Fruit fly (Drosophila melanogaster) whole organism, adult: Measurements from ENCODE around the gene dUTPase.

ENCODE experiments used
- CG11617 ChIP-seq: fragments of 200-800 bp; sonication (Bioruptor generic); optimal IDR thresholded peaks from 2 replicates; lab custom pipeline; 2017; ENCODE audit warnings: mild to moderate bottlenecking, missing biosample characterization, missing genetic modification reagents, missing genetic modification characterization
- CG12768 ChIP-seq: fragments of 200-800 bp; sonication (Bioruptor generic); optimal IDR thresholded peaks from 2 replicates; lab custom pipeline; 2017; ENCODE audit warnings: missing biosample characterization, missing genetic modification characterization, mild to moderate bottlenecking, moderate library complexity, missing genetic modification reagents
- CG14711 ChIP-seq: fragments of 200-800 bp; sonication (Bioruptor generic); optimal IDR thresholded peaks from 2 replicates; lab custom pipeline; 2018; ENCODE audit warnings: missing biosample characterization, mild to moderate bottlenecking, missing genetic modification characterization, moderate library complexity
- CG1620 ChIP-seq: fragments of 200-800 bp; sonication (Bioruptor generic); optimal IDR thresholded peaks from 2 replicates; lab custom pipeline; 2016; ENCODE audit warnings: missing biosample characterization, missing genetic modification characterization
- CG33017 ChIP-seq: fragments of 200-800 bp; sonication (Bioruptor generic); optimal IDR thresholded peaks from 2 replicates; lab custom pipeline; 2018; ENCODE audit warnings: missing biosample characterization, mild to moderate bottlenecking, missing genetic modification characterization, moderate library complexity
- CG5204 ChIP-seq: fragments of 200-800 bp; sonication (Bioruptor generic); optimal IDR thresholded peaks from 2 replicates; lab custom pipeline; 2016; ENCODE audit warnings: missing biosample characterization, missing genetic modification characterization
- CG7045 ChIP-seq: fragments of 200-800 bp; sonication (Bioruptor generic); optimal IDR thresholded peaks from 2 replicates; lab custom pipeline; 2017; ENCODE audit warnings: missing biosample characterization, mild to moderate bottlenecking, missing genetic modification characterization
- CG7101 ChIP-seq: fragments of 200-800 bp; sonication (Bioruptor generic); optimal IDR thresholded peaks from 2 replicates; lab custom pipeline; 2018; ENCODE audit warnings: missing biosample characterization, mild to moderate bottlenecking, missing genetic modification characterization, moderate library complexity
- Clk ChIP-seq: fragments of 200-800 bp; sonication (Bioruptor generic); optimal IDR thresholded peaks from 2 replicates; lab custom pipeline; 2017; ENCODE audit warnings: missing biosample characterization, missing genetic modification characterization
- Crg-1 ChIP-seq: fragments of 200-800 bp; sonication (Bioruptor generic); optimal IDR thresholded peaks from 2 replicates; lab custom pipeline; 2016; ENCODE audit warnings: missing biosample characterization, missing genetic modification characterization
- Hr96 ChIP-seq: fragments of 200-800 bp; sonication (Bioruptor generic); optimal IDR thresholded peaks from 2 replicates; lab custom pipeline; 2016; ENCODE audit warnings: missing biosample characterization, missing genetic modification characterization
- Mnt ChIP-seq: fragments of 200-800 bp; sonication (Bioruptor generic); optimal IDR thresholded peaks from 2 replicates; lab custom pipeline; 2016; ENCODE audit warnings: missing biosample characterization, mild to moderate bottlenecking, missing genetic modification characterization
- bab1 ChIP-seq: fragments of 200-800 bp; sonication (Bioruptor generic); optimal IDR thresholded peaks from 3 replicates; lab custom pipeline; 2019; ENCODE audit warnings: missing biosample characterization, mild to moderate bottlenecking, missing genetic modification characterization, moderate library complexity
- cic ChIP-seq: fragments of 200-800 bp; sonication (Bioruptor generic); optimal IDR thresholded peaks from 2 replicates; lab custom pipeline; 2017; ENCODE audit warnings: missing biosample characterization, mild to moderate bottlenecking, missing genetic modification characterization, moderate library complexity
- cnc ChIP-seq, 2 experiments: fragments of >200 bp; optimal IDR thresholded peaks; 2 replicates each; lab custom pipeline; 2017
- kay ChIP-seq: fragments of 200-800 bp; sonication (Bioruptor generic); peaks from one replicate; lab custom pipeline; 2016; ENCODE audit warnings: missing biosample characterization, missing genetic modification characterization, borderline replicate concordance
- ovo ChIP-seq: fragments of 200-800 bp; sonication (Bioruptor generic); optimal IDR thresholded peaks from 2 replicates; lab custom pipeline; 2016; ENCODE audit warnings: missing biosample characterization, missing genetic modification characterization
- pad ChIP-seq: fragments of 200-800 bp; sonication (Bioruptor generic); optimal IDR thresholded peaks from 3 replicates; lab custom pipeline; 2017; ENCODE audit warnings: missing biosample characterization, missing genetic modification characterization, mild to moderate bottlenecking, moderate library complexity, missing genetic modification reagents
- tj ChIP-seq: fragments of 200-800 bp; sonication (Bioruptor generic); optimal IDR thresholded peaks from 3 replicates; lab custom pipeline; 2017; ENCODE audit warnings: missing biosample characterization, mild to moderate bottlenecking, missing genetic modification characterization, moderate library complexity
- toe ChIP-seq: fragments of 200-800 bp; sonication (Bioruptor generic); optimal IDR thresholded peaks from 2 replicates; lab custom pipeline; 2016; ENCODE audit warnings: missing biosample characterization, missing genetic modification characterization

dUTPase gene

DNA sequence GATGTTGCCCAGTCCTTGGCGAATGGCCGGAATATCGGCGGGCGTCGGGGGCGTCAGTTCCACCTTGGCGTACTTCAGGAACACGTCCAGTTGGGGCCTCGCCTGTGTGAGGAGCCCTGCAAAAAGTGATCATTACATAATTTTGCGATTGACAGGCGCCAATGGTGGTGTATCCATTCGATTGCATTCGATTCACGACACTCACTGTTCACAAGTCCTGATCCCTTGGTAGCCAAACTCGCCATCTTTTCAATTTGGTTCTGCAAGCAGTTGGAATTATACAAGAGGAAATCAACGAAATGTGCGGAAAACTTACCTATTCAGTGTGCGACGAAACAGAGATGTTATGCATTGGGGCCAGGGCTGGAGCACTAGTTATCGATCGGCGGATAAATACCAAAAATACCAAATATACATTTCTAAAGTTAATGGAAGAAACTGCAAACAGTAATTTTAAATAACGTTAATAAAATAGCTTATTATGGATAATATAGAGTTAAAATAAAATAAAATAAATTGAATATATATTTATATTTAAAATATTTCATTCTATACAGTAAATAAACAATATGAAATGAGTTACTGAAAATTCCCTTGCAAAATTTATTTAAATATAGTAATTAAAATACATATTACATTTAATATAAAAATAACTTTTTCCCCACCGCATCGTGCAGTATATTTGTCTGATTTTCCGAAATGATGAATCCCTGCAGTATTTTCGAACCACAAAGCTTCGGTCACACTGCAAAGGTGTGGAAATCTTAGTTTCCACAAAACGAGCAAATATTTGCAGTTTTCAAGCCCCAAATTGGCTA, 34.9 kb upstream of the dUTPase start, which contains the start of the genes ATPsynG and SCAR:
Gene ATPsynG (minus strand): TSS at position 354 of the 818 bp plus-strand sequence.
Gene SCAR (plus strand): TSS at position 727 of the 818 bp plus-strand sequence.
- TF ChIP-seq CG7101 (tag; lab: Kevin White, UChicago) (no peak), CG33017 (tag; lab: Kevin White, UChicago) (no peak), CG7045 (GFP tag; lab: Kevin White, UChicago) (no peak)

DNA sequence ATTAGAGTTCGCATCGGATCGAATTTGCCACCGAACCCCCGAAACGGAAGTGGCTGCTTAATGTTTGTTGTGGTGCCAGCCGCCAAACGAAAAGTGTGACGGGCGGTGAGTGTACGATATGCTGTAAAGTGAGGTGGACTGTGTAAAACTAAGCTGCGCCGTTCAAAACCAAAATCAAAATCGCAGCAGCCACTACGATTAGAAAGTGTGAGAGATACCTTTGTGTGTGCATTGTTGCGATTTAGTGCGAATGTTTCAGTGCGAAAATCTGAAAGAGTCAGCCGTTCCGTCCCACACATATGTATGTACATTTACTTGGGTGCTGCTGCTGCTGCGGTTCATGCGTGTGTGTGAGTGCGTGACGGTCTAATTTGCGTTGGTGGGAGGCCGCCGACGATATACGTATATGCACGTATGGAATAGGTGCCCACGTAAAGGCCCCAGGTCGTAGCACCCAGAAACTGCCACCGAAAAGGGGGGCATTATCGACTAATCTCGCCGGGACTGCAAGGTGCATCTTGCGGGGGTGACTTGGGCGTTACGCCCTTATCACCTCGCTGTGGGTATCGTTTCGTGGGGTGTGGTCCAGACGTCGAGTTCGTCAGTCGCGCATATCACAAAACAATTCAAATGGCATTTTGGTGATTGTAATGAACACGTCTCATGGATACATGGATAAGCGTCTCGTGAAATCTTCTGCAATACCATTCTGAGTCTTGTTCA, 34.1 kb upstream of the dUTPase start:
- peak; percentile 21 for TF ChIP-seq cic (GFP tag; lab: Kevin White, UChicago)
- peak; percentile 33 for TF ChIP-seq tj (GFP tag; lab: Kevin White, UChicago)
- no peak for TF ChIP-seq CG33017 (tag; lab: Kevin White, UChicago)
- TF ChIP-seq Mnt (GFP tag; lab: Kevin White, UChicago): no peak
- peak; percentile 36 for TF ChIP-seq bab1 (GFP tag; lab: Kevin White, UChicago)

DNA sequence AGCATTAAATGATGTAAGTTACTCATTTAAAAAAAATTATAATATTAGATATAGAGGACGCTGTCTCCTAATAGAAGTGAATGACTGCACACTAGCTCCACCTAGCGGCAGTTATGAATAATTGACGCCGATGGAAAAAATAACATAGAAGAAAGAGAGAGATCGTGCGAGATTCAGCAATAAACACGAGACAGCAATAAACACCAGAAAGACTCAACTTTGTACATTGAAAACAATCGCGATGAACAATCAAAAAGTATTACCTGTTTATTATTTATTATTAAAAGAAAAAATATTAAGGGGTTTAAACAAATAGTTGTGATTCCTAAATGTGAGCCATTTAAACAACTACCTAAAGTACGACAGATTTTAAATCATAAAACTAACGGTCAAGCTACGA, 25.0 kb upstream of the dUTPase start:
- TF ChIP-seq CG14711 (tag; lab: Kevin White, UChicago): no peak
- peak; percentile 35 for TF ChIP-seq bab1 (GFP tag; lab: Kevin White, UChicago)
- no peak for TF ChIP-seq CG11617 (GFP tag; lab: Kevin White, UChicago)
- TF ChIP-seq kay (GFP tag; lab: Kevin White, UChicago): no peak

DNA sequence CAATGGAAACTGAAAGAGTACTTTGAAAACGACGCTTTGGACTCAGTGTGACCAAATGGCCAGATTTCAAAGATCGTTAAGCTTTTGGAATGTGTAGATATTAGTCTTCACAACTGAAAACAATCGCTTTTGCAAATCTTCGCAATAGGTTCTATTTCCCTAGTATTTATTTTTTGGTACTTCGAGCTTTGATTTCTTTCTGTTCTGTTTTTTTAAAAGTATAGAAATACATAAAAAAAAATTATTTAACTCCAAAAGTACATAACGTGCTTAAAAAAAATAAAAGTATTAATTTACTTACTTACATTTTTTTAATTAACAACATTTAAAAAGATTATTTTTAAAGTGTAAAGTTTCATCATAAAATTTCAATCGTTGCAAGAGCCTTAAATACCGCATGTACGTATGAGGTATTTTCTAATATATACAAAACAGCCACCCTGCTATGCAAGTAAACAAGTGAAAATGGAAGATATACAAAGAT, 23.7 kb upstream of the dUTPase start, which contains the start of the genes piwi and CG12253:
Gene piwi (minus strand): TSS at position 51 of the 484 bp plus-strand sequence.
Gene CG12253 (plus strand): TSS at position 437 of the 484 bp plus-strand sequence.
- TF ChIP-seq kay (GFP tag; lab: Kevin White, UChicago): no peak
- TF ChIP-seq Mnt (GFP tag; lab: Kevin White, UChicago): no peak
- no peak for TF ChIP-seq pad (GFP tag; lab: Kevin White, UChicago)
- peak; percentile 39 for TF ChIP-seq CG14711 (tag; lab: Kevin White, UChicago)
- TF ChIP-seq CG7101 (tag; lab: Kevin White, UChicago): peak; percentile 79
- no peak for TF ChIP-seq cic (GFP tag; lab: Kevin White, UChicago)
- TF ChIP-seq ovo (GFP tag; lab: Kevin White, UChicago): no peak
- TF ChIP-seq toe (GFP tag; lab: Kevin White, UChicago): peak; percentile 1
- TF ChIP-seq CG33017 (tag; lab: Kevin White, UChicago): peak; percentile 74
- TF ChIP-seq CG1620 (GFP tag; lab: Kevin White, UChicago): peak; percentile 17
- peak; percentile 71 for TF ChIP-seq bab1 (GFP tag; lab: Kevin White, UChicago)
- TF ChIP-seq CG5204 (GFP tag; lab: Kevin White, UChicago): no peak
- no peak for TF ChIP-seq tj (GFP tag; lab: Kevin White, UChicago)
- TF ChIP-seq Crg-1 (GFP tag; lab: Kevin White, UChicago): no peak
- TF ChIP-seq CG12768 (GFP tag; lab: Kevin White, UChicago): no peak
- peak; percentile 50 for TF ChIP-seq CG11617 (GFP tag; lab: Kevin White, UChicago)
- no peak for TF ChIP-seq cnc (optimal IDR thresholded peaks at IDR 0.05; lab: Kevin White, UChicago)

DNA sequence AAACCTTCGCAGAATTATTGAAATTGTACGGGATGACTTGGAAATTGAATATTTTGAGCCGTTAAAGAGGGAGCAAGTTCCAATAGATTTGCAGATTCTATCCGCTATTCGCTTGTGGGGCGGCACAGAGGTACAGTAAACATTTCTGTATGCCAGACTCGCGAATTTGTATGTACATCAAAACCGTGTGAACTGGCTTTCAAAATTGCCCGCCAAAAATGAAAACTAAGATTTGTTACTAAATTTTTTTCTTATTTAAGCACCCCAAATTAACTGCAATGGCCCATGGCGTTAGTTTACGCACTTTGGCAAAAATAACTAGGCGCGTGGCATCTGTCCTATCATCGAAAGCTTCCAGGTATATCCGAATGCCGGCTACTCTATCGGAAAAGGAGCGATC, 23.1 kb upstream of the dUTPase start:
- no peak for TF ChIP-seq kay (GFP tag; lab: Kevin White, UChicago)
- no peak for TF ChIP-seq toe (GFP tag; lab: Kevin White, UChicago)
- no peak for TF ChIP-seq CG11617 (GFP tag; lab: Kevin White, UChicago)
- TF ChIP-seq Clk (GFP tag; lab: Kevin White, UChicago): no peak
- no peak for TF ChIP-seq CG1620 (GFP tag; lab: Kevin White, UChicago)
- no peak for TF ChIP-seq Crg-1 (GFP tag; lab: Kevin White, UChicago)
- TF ChIP-seq CG7045 (GFP tag; lab: Kevin White, UChicago): no peak
- no peak for TF ChIP-seq CG14711 (tag; lab: Kevin White, UChicago)
- TF ChIP-seq CG12768 (GFP tag; lab: Kevin White, UChicago): no peak
- no peak for TF ChIP-seq cic (GFP tag; lab: Kevin White, UChicago)
- no peak for TF ChIP-seq bab1 (GFP tag; lab: Kevin White, UChicago)
- TF ChIP-seq Mnt (GFP tag; lab: Kevin White, UChicago): no peak
- no peak for TF ChIP-seq pad (GFP tag; lab: Kevin White, UChicago)

DNA sequence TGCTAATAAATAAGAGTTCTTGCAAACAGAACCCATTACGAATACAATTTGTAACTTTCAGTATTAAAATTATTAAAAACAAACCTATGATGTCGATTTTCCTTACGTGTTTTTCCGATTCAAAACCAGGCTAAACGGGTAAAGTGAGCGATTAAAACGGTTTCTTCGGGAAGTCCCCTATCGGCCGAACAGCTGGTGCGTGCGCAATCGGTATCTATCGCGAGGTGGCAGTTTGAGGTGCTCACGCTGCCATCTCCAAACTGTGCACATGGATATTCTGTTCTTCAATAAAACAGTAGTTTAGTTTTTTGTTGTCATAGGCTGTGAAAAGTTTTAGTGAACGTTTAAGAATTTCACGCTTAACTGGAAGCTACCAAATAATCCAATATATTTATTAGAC, 21.9 kb upstream of the dUTPase start, which contains the start of gene TTLL4A:
Gene TTLL4A (plus strand): TSS at position 240 of the 400 bp plus-strand sequence.
- TF ChIP-seq CG7045 (GFP tag; lab: Kevin White, UChicago): no peak
- TF ChIP-seq Clk (GFP tag; lab: Kevin White, UChicago): no peak
- peak; percentile 92 for TF ChIP-seq Mnt (GFP tag; lab: Kevin White, UChicago)
- TF ChIP-seq cic (GFP tag; lab: Kevin White, UChicago): no peak
- peak; percentile 32 for TF ChIP-seq CG1620 (GFP tag; lab: Kevin White, UChicago)
- TF ChIP-seq CG7101 (tag; lab: Kevin White, UChicago): no peak
- TF ChIP-seq CG11617 (GFP tag; lab: Kevin White, UChicago): no peak
- TF ChIP-seq pad (GFP tag; lab: Kevin White, UChicago): peak; percentile 25
- TF ChIP-seq ovo (GFP tag; lab: Kevin White, UChicago): peak; percentile 39
- peak; percentile 38 for TF ChIP-seq kay (GFP tag; lab: Kevin White, UChicago)
- TF ChIP-seq tj (GFP tag; lab: Kevin White, UChicago): no peak
- peak; percentile 50 for TF ChIP-seq bab1 (GFP tag; lab: Kevin White, UChicago)
- peak; percentile 2 for TF ChIP-seq CG14711 (tag; lab: Kevin White, UChicago)
- no peak for TF ChIP-seq Hr96 (GFP tag; lab: Kevin White, UChicago)
- TF ChIP-seq CG12768 (GFP tag; lab: Kevin White, UChicago): no peak
- no peak for TF ChIP-seq CG33017 (tag; lab: Kevin White, UChicago)
- TF ChIP-seq CG5204 (GFP tag; lab: Kevin White, UChicago): no peak
- TF ChIP-seq cnc (optimal IDR thresholded peaks at IDR 0.05; lab: Kevin White, UChicago): no peak
- no peak for TF ChIP-seq toe (GFP tag; lab: Kevin White, UChicago)
- no peak for TF ChIP-seq Crg-1 (GFP tag; lab: Kevin White, UChicago)
